Worm (Caenorhabditis elegans): Measurements from ENCODE around the gene srd-27.
"Not testable (repeated sequence)": the region's sequence is repeated elsewhere in the genome, so short reads cannot be mapped to it uniquely, and the experiment has no call there.

- TF ChIP-seq ztf-29 (GFP tag; IDR thresholded peaks at IDR 0.05); med-1 (GFP tag; optimal IDR thresholded peaks at IDR 0.05; ENCODE audit: insufficient read depth); cog-1 (tag; optimal IDR thresholded peaks at IDR 0.05); ztf-23 (GFP tag; IDR thresholded peaks at IDR 0.05); T22C8.4 (GFP tag; IDR thresholded peaks at IDR 0.05): not testable (repeated sequence)
Measured at ce11 chrV:15807420-15807819, 4.2 kb downstream of the srd-27 start, which contains the start of gene srsx-38.
